ENCODE assay signal across 1 fruit fly cellular context in genomic region chr2L:12720430-12721396, dm6.
TF ChIP-seq lines count a peak whose summit lies in the region.

No protein-coding gene starts in this region.

TF ChIP-seq in whole organism, embryonic, 481 proteins besides CTCF, POLR2A, EP300 and RAD21 (continued from another document):
- TF ChIP-seq chif (GFP tag; optimal IDR thresholded peaks at IDR 0.05; lab: Kevin White, UChicago) = no peak
- no peak for TF ChIP-seq da (GFP tag; optimal IDR thresholded peaks at IDR 0.05; lab: Kevin White, UChicago)
- no peak for TF ChIP-seq CG2116 (GFP tag; optimal IDR thresholded peaks at IDR 0.05; lab: Kevin White, UChicago)
- TF ChIP-seq Camta (GFP tag; optimal IDR thresholded peaks at IDR 0.05; lab: Kevin White, UChicago) = no peak
- no peak for TF ChIP-seq pzg (GFP tag; optimal IDR thresholded peaks at IDR 0.05; lab: Kevin White, UChicago)
- peak; percentile 75 for TF ChIP-seq abd-A (tag; optimal IDR thresholded peaks at IDR 0.05; lab: Kevin White, UChicago)
- TF ChIP-seq CG16815 (GFP tag; optimal IDR thresholded peaks at IDR 0.05; lab: Kevin White, UChicago) = no peak
